Fruit fly (Drosophila melanogaster): ENCODE measurements around the gene CG42367.

DNA sequence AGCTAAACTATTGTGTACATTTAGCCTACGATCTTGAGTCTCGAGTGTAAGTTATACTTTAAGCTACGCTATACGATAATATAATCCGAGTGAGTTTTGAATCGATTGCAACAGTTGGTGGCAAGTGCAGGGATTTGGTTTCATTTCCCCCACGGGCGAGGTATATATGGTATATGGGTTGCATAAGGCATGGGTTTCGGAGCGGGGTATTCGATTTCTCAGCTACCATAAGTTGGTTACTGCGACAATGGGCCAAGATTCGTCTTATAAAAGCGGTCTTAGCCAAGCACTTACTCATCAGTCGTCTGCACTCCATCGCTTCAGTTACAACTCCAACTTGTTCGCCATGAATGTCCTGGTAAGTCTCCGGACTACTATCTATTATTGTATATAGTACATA is at the start of gene CG42367:
- no peak for TF ChIP-seq Hr96 (GFP tag; optimal IDR thresholded peaks at IDR 0.05)
- TF ChIP-seq CG5204 (GFP tag; optimal IDR thresholded peaks at IDR 0.05), result no peak
- no peak for TF ChIP-seq Crg-1 (GFP tag; optimal IDR thresholded peaks at IDR 0.05)

Measured in whole organism, adult.